Fruit fly (Drosophila melanogaster) whole organism, wandering third instar larva: ENCODE measurements around the gene Targ1.

Experiments used
- CG32264 ChIP-seq: fragments of 200-800 bp; sonication (Bioruptor generic); optimal IDR thresholded peaks from 2 replicates; lab custom pipeline; 2016; ENCODE audit warnings: missing biosample characterization, missing genetic modification characterization
- CG9705 ChIP-seq: fragments of 200-800 bp; sonication (Bioruptor generic); optimal IDR thresholded peaks from 2 replicates; lab custom pipeline; 2018; ENCODE audit warnings: missing biosample characterization, mild to moderate bottlenecking, missing genetic modification characterization
- CrebA ChIP-seq: fragments of 200-800 bp; sonication (Bioruptor generic); optimal IDR thresholded peaks from 2 replicates; lab custom pipeline; 2016; ENCODE audit warnings: missing biosample characterization, mild to moderate bottlenecking, missing genetic modification characterization, borderline replicate concordance
- Dfd ChIP-seq: fragments of >200 bp; optimal IDR thresholded peaks from 2 replicates; lab custom pipeline; 2017; ENCODE audit warnings: missing biosample characterization, missing genetic modification characterization
- Dif ChIP-seq: fragments of 200-275, 200-300 bp; sonication (Bioruptor generic); optimal IDR thresholded peaks from 2 replicates; lab custom pipeline; 2018; ENCODE audit warnings: missing biosample characterization, missing genetic modification characterization; ENCODE audit not compliant: partially characterized antibody
- GATAd ChIP-seq: sonication (Bioruptor generic); optimal IDR thresholded peaks from 2 replicates; lab custom pipeline; 2016; ENCODE audit warnings: missing biosample characterization, missing genetic modification characterization
- HLH106 ChIP-seq: fragments of 200-800 bp; optimal IDR thresholded peaks from 3 replicates; lab custom pipeline; 2019; ENCODE audit warnings: missing biosample characterization, mild to moderate bottlenecking, missing genetic modification characterization, moderate library complexity
- Hr78 ChIP-seq: fragments of >200 bp; optimal IDR thresholded peaks from 2 replicates; lab custom pipeline; 2017; ENCODE audit warnings: missing biosample characterization, missing genetic modification characterization
- Hr83 ChIP-seq: fragments of 200-300 bp; sonication (Bioruptor generic); optimal IDR thresholded peaks from 2 replicates; lab custom pipeline; 2016; ENCODE audit warnings: missing biosample characterization, mild to moderate bottlenecking, missing genetic modification characterization, moderate library complexity; ENCODE audit not compliant: poor library complexity, severe bottlenecking
- Jra ChIP-seq: sonication (Bioruptor generic); optimal IDR thresholded peaks from 2 replicates; lab custom pipeline; 2016; ENCODE audit warnings: missing biosample characterization, missing genetic modification characterization
- Mio ChIP-seq: sonication (Bioruptor generic); optimal IDR thresholded peaks from 2 replicates; lab custom pipeline; 2016; ENCODE audit warnings: missing biosample characterization, missing genetic modification characterization
- Myc ChIP-seq: fragments of >200 bp; optimal IDR thresholded peaks from 2 replicates; lab custom pipeline; 2017
- N ChIP-seq: fragments of >200 bp; optimal IDR thresholded peaks from 2 replicates; lab custom pipeline; 2018; ENCODE audit warnings: missing biosample characterization, missing external identifiers, missing genetic modification characterization
- OdsH ChIP-seq: fragments of 200-800 bp; sonication (Bioruptor generic); optimal IDR thresholded peaks from 2 replicates; lab custom pipeline; 2016; ENCODE audit warnings: missing biosample characterization, mild to moderate bottlenecking, missing genetic modification characterization
- Rel ChIP-seq, 2 experiments: fragments of 200-800 bp; sonication (Bioruptor generic) in 1 of 2; optimal IDR thresholded peaks; 2 replicates in 1 of 2; 3 replicates in 1 of 2; lab custom pipeline; 2016 to 2019; ENCODE audit warnings: mild to moderate bottlenecking in 2 of 2, missing biosample characterization in 2 of 2, missing genetic modification characterization in 2 of 2, moderate library complexity in 1 of 2
- Sp1 ChIP-seq: fragments of 200-800 bp; sonication (Bioruptor generic); optimal IDR thresholded peaks from 3 replicates; lab custom pipeline; 2019; ENCODE audit warnings: missing biosample characterization, mild to moderate bottlenecking, missing genetic modification characterization, moderate library complexity
- Vsx2 ChIP-seq: fragments of 200-300, 225-300 bp; sonication (Bioruptor generic); optimal IDR thresholded peaks from 2 replicates; lab custom pipeline; 2018; ENCODE audit warnings: missing biosample characterization, missing genetic modification characterization; ENCODE audit not compliant: partially characterized antibody
- br ChIP-seq: fragments of 200-800 bp; sonication (Bioruptor generic); optimal IDR thresholded peaks from 2 replicates; lab custom pipeline; 2016; ENCODE audit warnings: missing biosample characterization, missing genetic modification characterization
- dl ChIP-seq, 2 experiments: fragments of 175-275, 200-275 bp in 1 of 2; fragments of 200-275 bp in 1 of 2; sonication (Bioruptor generic); optimal IDR thresholded peaks; lab custom pipeline; 2018; ENCODE audit warnings: mild to moderate bottlenecking in 2 of 2, missing biosample characterization in 2 of 2, missing genetic modification characterization in 2 of 2, moderate library complexity in 2 of 2; ENCODE audit not compliant: partially characterized antibody in 2 of 2, insufficient read depth in 1 of 2
- dmrt93B ChIP-seq: fragments of 200-800 bp; sonication (Bioruptor generic); optimal IDR thresholded peaks from 2 replicates; lab custom pipeline; 2018; ENCODE audit warnings: missing biosample characterization, mild to moderate bottlenecking, missing genetic modification characterization
- dsf ChIP-seq: sonication (Bioruptor generic); optimal IDR thresholded peaks from 2 replicates; lab custom pipeline; 2016; ENCODE audit warnings: missing biosample characterization, missing genetic modification characterization, borderline replicate concordance
- ey ChIP-seq: fragments of 200-800 bp; sonication (Bioruptor generic); optimal IDR thresholded peaks from 2 replicates; lab custom pipeline; 2016; ENCODE audit warnings: missing biosample characterization, missing genetic modification characterization
- h ChIP-seq: fragments of 200-800 bp; sonication (Bioruptor generic); optimal IDR thresholded peaks from 3 replicates; lab custom pipeline; 2016; ENCODE audit warnings: missing biosample characterization, mild to moderate bottlenecking, missing genetic modification characterization
- jim ChIP-seq: fragments of 175-275, 200-325 bp; sonication (Bioruptor generic); optimal IDR thresholded peaks from 2 replicates; lab custom pipeline; 2016; ENCODE audit warnings: missing biosample characterization, mild to moderate bottlenecking, missing genetic modification characterization
- lola ChIP-seq: fragments of >200 bp; optimal IDR thresholded peaks from 2 replicates; lab custom pipeline; 2017; ENCODE audit warnings: missing biosample characterization, missing genetic modification characterization
- pan ChIP-seq: fragments of >200 bp; optimal IDR thresholded peaks from 2 replicates; lab custom pipeline; 2017
- rgr ChIP-seq: fragments of 200-800 bp; sonication (Bioruptor generic); optimal IDR thresholded peaks from 3 replicates; lab custom pipeline; 2016; ENCODE audit warnings: missing biosample characterization, mild to moderate bottlenecking, missing genetic modification characterization
- sage ChIP-seq: fragments of 200-800 bp; sonication (Bioruptor generic); optimal IDR thresholded peaks from 2 replicates; lab custom pipeline; 2016; ENCODE audit warnings: missing biosample characterization, mild to moderate bottlenecking, missing genetic modification characterization
- sv ChIP-seq: fragments of 200-800 bp; sonication (Bioruptor generic); optimal IDR thresholded peaks from 3 replicates; lab custom pipeline; 2016; ENCODE audit warnings: missing biosample characterization, missing genetic modification characterization
- tai ChIP-seq: sonication (Bioruptor generic); optimal IDR thresholded peaks from 2 replicates; lab custom pipeline; 2016; ENCODE audit warnings: missing biosample characterization, missing genetic modification characterization
- usp ChIP-seq: fragments of >200 bp; optimal IDR thresholded peaks from 2 replicates; lab custom pipeline; 2017; ENCODE audit warnings: missing biosample characterization, missing genetic modification characterization

Gene Targ1

DNA sequence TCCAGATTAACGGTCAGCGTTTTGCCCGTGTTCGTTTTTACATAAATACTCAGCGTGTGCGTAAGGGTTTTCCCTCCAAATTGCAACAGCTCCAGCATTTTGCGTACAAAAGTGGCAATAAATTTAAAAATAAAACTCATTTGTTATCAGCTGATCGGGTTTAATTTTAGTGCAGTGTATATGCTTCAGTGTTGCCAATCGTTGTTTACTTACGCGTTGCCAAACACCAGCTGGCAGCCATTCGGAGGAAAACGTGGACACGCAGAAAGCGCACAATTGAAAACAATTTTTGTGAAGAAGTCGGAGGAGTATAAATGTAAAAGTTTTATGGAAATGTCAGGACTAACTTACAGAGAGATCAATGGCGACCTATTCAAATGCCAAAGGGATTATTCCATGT is 6.1 kb downstream of the Targ1 start, which contains the start of the genes Targ3 and park (continued):
- TF ChIP-seq Hr83 (GFP tag; lab: Kevin White, UChicago) (peak; percentile 58), CrebA (GFP tag; lab: Kevin White, UChicago) (no peak), dmrt93B (GFP tag; lab: Kevin White, UChicago) (no peak), Rel (GFP tag; optimal IDR thresholded peaks at IDR 0.05; lab: Kevin White, UChicago) (no peak), Rel (tag; optimal IDR thresholded peaks at IDR 0.05; lab: Kevin White, UChicago) (peak; percentile 38), Mio (no peak), Sp1 (no peak), ey (peak; percentile 43), dl (GFP tag; optimal IDR thresholded peaks at IDR 0.05; lab: Kevin White, UChicago; ENCODE audit: insufficient read depth in 1 of 2, partially characterized antibody in 2 of 2) (no peak), N (GFP tag; lab: Kevin White, UChicago) (no peak), pan (lab: Kevin White, UChicago) (no peak), jim (GFP tag; lab: Kevin White, UChicago) (no peak), sv (GFP tag; lab: Kevin White, UChicago) (peak; percentile 6), Dfd (no peak)

dm6 chr3L:21194392-21194925 is 8.2 kb downstream of the Targ1 start:
- no peak for TF ChIP-seq CG32264 (GFP tag; lab: Kevin White, UChicago)
- no peak for TF ChIP-seq GATAd (GFP tag; lab: Kevin White, UChicago)
- no peak for TF ChIP-seq usp
- TF ChIP-seq Mio: no peak
- peak; percentile 10 for TF ChIP-seq Vsx2 (GFP tag; lab: Kevin White, UChicago)

DNA sequence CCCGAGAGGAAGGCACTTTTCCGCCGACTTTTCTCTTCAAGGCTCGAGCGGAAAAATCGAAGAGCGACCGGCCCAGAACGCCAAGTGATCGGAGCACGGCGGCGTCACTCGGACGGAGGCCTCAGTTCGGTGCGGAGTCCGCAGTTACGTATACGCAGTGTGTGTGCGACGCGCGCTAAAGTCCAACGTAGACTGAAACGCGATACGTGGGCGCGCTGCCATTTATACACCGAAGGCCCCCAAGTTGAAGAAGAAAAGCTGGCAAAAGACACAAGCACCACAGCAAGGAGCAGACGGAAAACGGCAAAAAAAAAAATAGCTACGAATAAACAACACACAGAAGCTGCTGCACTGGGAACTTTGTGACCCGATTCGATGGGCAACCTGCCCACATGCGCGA is 9.5 kb downstream of the Targ1 start, which contains the start of gene CG42337:
Gene CG42337 (minus strand): TSS at position 194 of the 400 bp plus-strand sequence.
- TF ChIP-seq HLH106 (tag; lab: Kevin White, UChicago) (no peak), Myc (lab: Kevin White, UChicago) (no peak), Sp1 (no peak), Jra (GFP tag; lab: Kevin White, UChicago) (no peak), dsf (GFP tag; lab: Kevin White, UChicago) (no peak), CG32264 (GFP tag; lab: Kevin White, UChicago) (no peak), sv (GFP tag; lab: Kevin White, UChicago) (no peak), jim (GFP tag; lab: Kevin White, UChicago) (no peak), lola (GFP tag; lab: Kevin White, UChicago) (no peak), br (no peak), Dif (GFP tag; lab: Kevin White, UChicago) (no peak), dl (GFP tag; optimal IDR thresholded peaks at IDR 0.05; lab: Kevin White, UChicago; ENCODE audit: insufficient read depth in 1 of 2, partially characterized antibody in 2 of 2) (no peak), Hr78 (GFP tag; lab: Kevin White, UChicago) (no peak), usp (no peak)

DNA sequence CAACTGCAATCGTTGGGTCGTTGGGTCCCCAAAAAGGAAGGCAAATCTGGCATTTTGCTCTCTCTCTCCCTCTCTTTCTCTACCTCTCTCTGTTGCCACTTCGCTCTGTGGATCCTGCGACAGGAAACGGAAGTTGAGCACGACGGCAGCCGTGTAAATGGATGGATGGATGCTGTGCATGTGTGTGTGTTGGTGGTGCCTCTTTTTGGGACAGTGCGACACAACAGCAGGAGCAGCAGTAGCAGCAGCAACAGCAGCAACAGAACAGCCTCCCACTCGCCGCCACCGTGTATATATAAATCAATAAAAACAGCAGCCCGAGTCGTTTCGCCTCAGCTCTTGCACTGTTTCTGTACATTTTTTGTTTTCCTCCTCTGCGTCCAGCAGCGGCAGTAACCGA is 10.7 kb downstream of the Targ1 start:
- TF ChIP-seq CG32264 (GFP tag; lab: Kevin White, UChicago) (no peak), CG9705 (GFP tag; lab: Kevin White, UChicago) (no peak), lola (GFP tag; lab: Kevin White, UChicago) (no peak), HLH106 (tag; lab: Kevin White, UChicago) (no peak), tai (GFP tag; lab: Kevin White, UChicago) (no peak), Rel (GFP tag; optimal IDR thresholded peaks at IDR 0.05; lab: Kevin White, UChicago) (no peak), Rel (tag; optimal IDR thresholded peaks at IDR 0.05; lab: Kevin White, UChicago) (no peak), sage (GFP tag; lab: Kevin White, UChicago) (no peak), OdsH (GFP tag; lab: Kevin White, UChicago) (no peak), dmrt93B (GFP tag; lab: Kevin White, UChicago) (no peak), usp (no peak), Vsx2 (GFP tag; lab: Kevin White, UChicago) (no peak), dsf (GFP tag; lab: Kevin White, UChicago) (no peak), h (no peak), Hr78 (GFP tag; lab: Kevin White, UChicago) (no peak), rgr (GFP tag; lab: Kevin White, UChicago) (no peak), N (GFP tag; lab: Kevin White, UChicago) (no peak), CrebA (GFP tag; lab: Kevin White, UChicago) (no peak), dl (GFP tag; optimal IDR thresholded peaks at IDR 0.05; lab: Kevin White, UChicago; ENCODE audit: insufficient read depth in 1 of 2, partially characterized antibody in 2 of 2) (no peak), Dfd (no peak)
